Worm (Caenorhabditis elegans): ENCODE measurements around the gene unc-53.

Gene unc-53

DNA sequence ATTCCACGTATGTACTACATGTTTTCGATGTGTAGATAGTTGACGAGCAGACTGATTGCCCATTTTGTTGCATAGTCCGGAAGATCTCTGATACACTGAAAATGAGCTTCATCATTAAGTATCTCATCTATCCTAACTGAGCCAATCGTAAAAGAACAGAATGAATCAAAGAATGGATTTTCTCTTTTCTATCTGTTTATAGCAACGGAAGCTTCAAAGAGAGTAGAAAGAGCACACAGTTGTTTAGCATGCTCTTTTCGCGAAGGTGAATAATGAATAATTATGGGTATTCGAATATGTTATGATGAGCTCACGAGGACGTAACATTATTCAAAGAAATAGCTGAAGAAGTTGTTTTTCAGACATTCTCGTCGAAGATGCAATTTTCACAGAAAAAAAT is 21.9 kb upstream of the unc-53 start, which contains the start of gene glb-4 (continued):
- TF ChIP-seq egl-27 (tag; optimal IDR thresholded peaks at IDR 0.05) (no peak), snpc-1.2 (GFP tag; IDR thresholded peaks at IDR 0.05) (no peak), ztf-11 (tag; optimal IDR thresholded peaks at IDR 0.05) (no peak), F44E2.7 (GFP tag; IDR thresholded peaks at IDR 0.05) (no peak), nhr-11 (tag; optimal IDR thresholded peaks at IDR 0.05) (no peak)

ce11 chrII:11110419-11110818 is 21.2 kb upstream of the unc-53 start:
- TF ChIP-seq nhr-76 (tag; optimal IDR thresholded peaks at IDR 0.05), result no peak
- peak in 1 of 2 experiments; percentile 97 for TF ChIP-seq unc-62 (GFP tag; optimal IDR thresholded peaks at IDR 0.05 in 1 of 2)
- no peak for TF ChIP-seq unc-62 (tag; optimal IDR thresholded peaks at IDR 0.05)

DNA sequence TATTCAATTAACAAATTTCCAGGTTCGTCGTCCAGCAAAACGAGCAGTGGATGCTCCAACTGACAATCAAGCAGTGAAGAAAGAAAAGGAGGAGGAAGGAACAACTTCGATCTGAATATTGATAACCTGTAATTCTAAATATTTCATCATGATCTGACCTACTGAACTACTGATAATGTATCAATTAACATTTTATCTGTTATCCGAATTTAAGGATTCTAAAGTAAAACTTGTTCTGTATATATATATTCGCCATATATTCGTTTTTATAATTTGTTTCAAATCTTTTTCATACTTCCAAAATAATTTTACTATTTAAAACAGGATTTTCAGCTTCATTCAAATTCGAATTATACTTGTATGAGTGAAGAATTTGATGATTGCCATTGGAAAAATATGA is 18.6 kb upstream of the unc-53 start, which contains the start of gene apc-17:
apc-17 (plus strand) TSS at position 301 of the 400 bp plus-strand sequence.
- TF ChIP-seq egl-27 (tag; optimal IDR thresholded peaks at IDR 0.05) (no peak), Y105C5A.15 (GFP tag; IDR thresholded peaks at IDR 0.05) (no peak), lin-15B (tag; optimal IDR thresholded peaks at IDR 0.05) (no peak), daf-16 (GFP tag; optimal IDR thresholded peaks at IDR 0.05) (no peak), daf-16 (tag; optimal IDR thresholded peaks at IDR 0.05) (no peak), nhr-28 (tag; optimal IDR thresholded peaks at IDR 0.05) (no peak), ztf-11 (tag; optimal IDR thresholded peaks at IDR 0.05) (no peak), skn-1 (tag; optimal IDR thresholded peaks at IDR 0.05) (no peak), ctbp-1 (GFP tag; IDR thresholded peaks at IDR 0.05) (no peak), unc-130 (GFP tag; optimal IDR thresholded peaks at IDR 0.05) (no peak), F44E2.7 (GFP tag; IDR thresholded peaks at IDR 0.05) (no peak), D1046.2 (GFP tag; IDR thresholded peaks at IDR 0.05) (no peak), aly-2 (tag; optimal IDR thresholded peaks at IDR 0.05) (no peak), mep-1 (tag; optimal IDR thresholded peaks at IDR 0.05) (no peak), zfp-2 (tag; optimal IDR thresholded peaks at IDR 0.05) (no peak), lin-1 (GFP tag; IDR thresholded peaks at IDR 0.05) (no peak), F49E8.2 (tag; optimal IDR thresholded peaks at IDR 0.05; ENCODE audit: borderline replicate concordance) (no peak)

DNA sequence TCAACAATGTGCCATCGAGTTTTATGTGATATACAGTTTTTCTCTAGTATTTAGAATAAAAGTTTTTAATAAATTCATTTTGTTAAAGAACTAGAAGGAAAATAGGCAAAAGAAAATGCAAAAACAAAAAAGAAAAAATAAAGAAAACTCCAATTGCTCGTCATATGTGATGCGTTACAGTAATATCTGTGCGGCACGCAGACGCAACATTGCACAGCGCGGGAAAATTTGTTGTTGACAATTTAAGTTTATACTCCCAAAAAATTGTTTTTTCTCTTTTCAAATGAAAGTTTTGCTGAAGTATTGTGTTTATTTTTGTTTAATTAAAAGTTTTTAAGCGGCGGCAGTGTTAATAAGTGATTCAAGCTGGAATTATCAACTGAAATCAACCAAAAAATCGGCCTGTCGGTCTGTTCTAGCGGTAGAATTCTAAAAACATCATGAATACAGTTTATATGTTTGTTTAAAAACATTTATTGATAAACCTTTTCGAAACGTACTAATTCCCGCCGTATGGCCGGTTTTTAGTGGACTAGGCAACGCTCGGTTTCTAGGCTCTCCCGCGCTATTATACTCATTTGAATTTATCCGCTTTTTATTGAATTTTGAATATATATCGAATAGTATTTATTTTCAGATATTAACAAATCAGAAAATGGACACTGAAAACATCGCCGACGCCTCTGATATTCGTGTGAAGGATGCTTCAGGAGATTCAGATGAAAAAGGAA is 16.9 kb upstream of the unc-53 start, which contains the start of gene nasp-1:
nasp-1 (plus strand) TSS at position 632 of the 731 bp plus-strand sequence.
- TF ChIP-seq unc-130 (GFP tag; optimal IDR thresholded peaks at IDR 0.05) (peak; percentile 18), zfp-3 (GFP tag; conservative IDR thresholded peaks at IDR 0.05) (no peak), unc-39 (tag; optimal IDR thresholded peaks at IDR 0.05) (no peak), egl-43 (GFP tag; IDR thresholded peaks at IDR 0.05) (no peak), lsy-2 (tag; optimal IDR thresholded peaks at IDR 0.05) (peak in 1 of 2 experiments; percentile 80), daf-16 (GFP tag; optimal IDR thresholded peaks at IDR 0.05) (no peak), daf-16 (tag; optimal IDR thresholded peaks at IDR 0.05) (peak; percentile 28), Y48G9A.11 (GFP tag; IDR thresholded peaks at IDR 0.05) (peak; percentile 25; the same call in 1 of the 2 replicates), aly-2 (tag; optimal IDR thresholded peaks at IDR 0.05) (no peak), mes-2 (tag; optimal IDR thresholded peaks at IDR 0.05; ENCODE audit: poor library complexity, severe bottlenecking) (peak; percentile 86), dpl-1 (GFP tag; optimal IDR thresholded peaks at IDR 0.05) (peak; percentile 73)

ce11 chrII:11104162-11104561 is 14.9 kb upstream of the unc-53 start, which contains the start of gene C09H10.9:
TSS of gene C09H10.9 (plus strand) at chrII:11104462.
- TF ChIP-seq aha-1 (tag), result peak; percentile 89
- TF ChIP-seq vab-7 (GFP tag; IDR thresholded peaks at IDR 0.05), result no peak
- TF ChIP-seq php-3 (GFP tag; IDR thresholded peaks at IDR 0.05), result no peak
- no peak for TF ChIP-seq egl-27 (tag; optimal IDR thresholded peaks at IDR 0.05)
- TF ChIP-seq tag-97 (GFP tag; IDR thresholded peaks at IDR 0.05), result no peak
- TF ChIP-seq lin-38 (GFP tag; IDR thresholded peaks at IDR 0.05), result no peak
